Worm (Caenorhabditis elegans) whole organism, L2 larva: ENCODE measurements around the gene T28D9.11.

Experiments used
- ama-1 ChIP-seq: fragments of 150-350 bp; optimal IDR thresholded peaks from 2 replicates; lab custom pipeline; 2018; ENCODE audit warnings: inconsistent platforms
- lin-13 ChIP-seq: fragments of 150-350 bp; optimal IDR thresholded peaks from 2 replicates; lab custom pipeline; 2014; ENCODE audit warnings: missing biosample characterization, missing genetic modification reagents, missing genetic modification characterization
- lin-39 ChIP-seq: fragments of 150-350 bp; optimal IDR thresholded peaks from 2 replicates; lab custom pipeline; 2014; ENCODE audit warnings: missing biosample characterization, missing genetic modification reagents, missing genetic modification characterization
- lsy-2 ChIP-seq, 2 experiments: fragments of 150-350 bp in 1 of 2; sonication (generic microtip) in 1 of 2; optimal IDR thresholded peaks; 2 replicates each; lab custom pipeline; 2014 to 2017; ENCODE audit warnings: missing biosample characterization in 2 of 2, missing genetic modification characterization in 2 of 2
- mdl-1 ChIP-seq, 2 experiments: fragments of 150-350 bp in 1 of 2; sonication (generic microtip) in 1 of 2; optimal IDR thresholded peaks; 2 replicates each; lab custom pipeline; 2017; ENCODE audit warnings: missing biosample characterization in 2 of 2, missing genetic modification characterization in 2 of 2
- nhr-237 ChIP-seq: fragments of 150-350 bp; optimal IDR thresholded peaks from 2 replicates; lab custom pipeline; 2014; ENCODE audit warnings: missing biosample characterization, missing genetic modification characterization
- nhr-77 ChIP-seq: fragments of 150-350 bp; optimal IDR thresholded peaks from 2 replicates; lab custom pipeline; 2014; ENCODE audit warnings: missing biosample characterization, missing genetic modification characterization
- snpc-4 ChIP-seq: fragments of 150-350 bp; optimal IDR thresholded peaks from 2 replicates; lab custom pipeline; 2014; ENCODE audit warnings: missing biosample characterization, missing genetic modification characterization
- ztf-11 ChIP-seq: sonication (generic microtip); optimal IDR thresholded peaks from 2 replicates; lab custom pipeline; 2017; ENCODE audit warnings: missing biosample characterization, missing genetic modification characterization

ce11 chrII:6531527-6531926 is 39.7 kb upstream of the T28D9.11 start, which contains the start of gene abch-1:
- TF ChIP-seq ama-1 (lab: Kevin White, UChicago) (no peak), lsy-2 (tag; optimal IDR thresholded peaks at IDR 0.05; lab: Kevin White, UChicago) (no peak), nhr-237 (no peak), lin-39 (tag; lab: Kevin White, UChicago) (no peak), ztf-11 (no peak), snpc-4 (tag; lab: Kevin White, UChicago) (no peak), mdl-1 (tag; optimal IDR thresholded peaks at IDR 0.05; lab: Kevin White, UChicago) (no peak), lin-13 (GFP tag; lab: Kevin White, UChicago) (no peak), nhr-77 (tag; lab: Kevin White, UChicago) (no peak)
